Fruit fly (Drosophila melanogaster) whole organism, prepupa: Measurements from ENCODE around the gene CG14684.

ENCODE experiments used
- Blimp-1 ChIP-seq: fragments of 200-800 bp; sonication (Bioruptor generic); optimal IDR thresholded peaks from 3 replicates; lab custom pipeline; 2017; ENCODE audit warnings: missing biosample characterization, missing genetic modification characterization, mild to moderate bottlenecking, moderate library complexity, missing genetic modification reagents
- CG10669 ChIP-seq: fragments of 200-800 bp; sonication (Bioruptor generic); optimal IDR thresholded peaks from 3 replicates; lab custom pipeline; 2018; ENCODE audit warnings: missing biosample characterization, mild to moderate bottlenecking, missing genetic modification characterization, moderate library complexity
- CG11902 ChIP-seq: fragments of 200-800 bp; sonication (Bioruptor generic); optimal IDR thresholded peaks from 3 replicates; lab custom pipeline; 2016; ENCODE audit warnings: missing biosample characterization, missing genetic modification characterization
- CG16779 ChIP-seq: fragments of 200-800 bp; sonication (Bioruptor generic); optimal IDR thresholded peaks from 3 replicates; lab custom pipeline; 2017; ENCODE audit warnings: missing biosample characterization, mild to moderate bottlenecking, missing genetic modification characterization
- CG3032 ChIP-seq: fragments of 200-800 bp; optimal IDR thresholded peaks from 2 replicates; lab custom pipeline; 2019; ENCODE audit warnings: missing biosample characterization, mild to moderate bottlenecking, missing genetic modification characterization, moderate library complexity
- CG32006 ChIP-seq: fragments of 200-800 bp; sonication (Bioruptor generic); optimal IDR thresholded peaks from 3 replicates; lab custom pipeline; 2017; ENCODE audit warnings: missing biosample characterization, mild to moderate bottlenecking, missing genetic modification characterization
- CG4318 ChIP-seq: fragments of 200-800 bp; sonication (Bioruptor generic); optimal IDR thresholded peaks from 3 replicates; lab custom pipeline; 2017; ENCODE audit warnings: missing biosample characterization, mild to moderate bottlenecking, missing genetic modification characterization
- CG6808 ChIP-seq: fragments of 200-800 bp; sonication (Bioruptor generic); optimal IDR thresholded peaks from 3 replicates; lab custom pipeline; 2017; ENCODE audit warnings: missing biosample characterization, missing genetic modification characterization, mild to moderate bottlenecking, moderate library complexity, missing genetic modification reagents
- CG8632 ChIP-seq: fragments of 200-800 bp; sonication (Bioruptor generic); optimal IDR thresholded peaks from 3 replicates; lab custom pipeline; 2016; ENCODE audit warnings: missing biosample characterization, missing genetic modification characterization
- CG9139 ChIP-seq: fragments of 200-800 bp; sonication (Bioruptor generic); optimal IDR thresholded peaks from 3 replicates; lab custom pipeline; 2017; ENCODE audit warnings: missing biosample characterization, mild to moderate bottlenecking, missing genetic modification characterization
- Eip75B ChIP-seq: fragments of 200-800 bp; sonication (Bioruptor generic); optimal IDR thresholded peaks from 3 replicates; lab custom pipeline; 2016; ENCODE audit warnings: missing biosample characterization, missing genetic modification characterization
- Eip78C ChIP-seq: fragments of 200-800 bp; sonication (Bioruptor generic); peaks from one replicate; lab custom pipeline; 2016; ENCODE audit warnings: missing biosample characterization, missing genetic modification characterization
- Eip93F ChIP-seq: fragments of 200-800 bp; sonication (Bioruptor generic); optimal IDR thresholded peaks from 2 replicates; lab custom pipeline; 2016; ENCODE audit warnings: missing biosample characterization, mild to moderate bottlenecking, missing genetic modification characterization
- Ets21C ChIP-seq: fragments of 200-800 bp; sonication (Bioruptor generic); optimal IDR thresholded peaks from 3 replicates; lab custom pipeline; 2016; ENCODE audit warnings: missing biosample characterization, missing genetic modification characterization
- Ets96B ChIP-seq: fragments of 200-800 bp; optimal IDR thresholded peaks from 2 replicates; lab custom pipeline; 2019; ENCODE audit warnings: missing biosample characterization, mild to moderate bottlenecking, missing genetic modification characterization, moderate library complexity
- Gug ChIP-seq: fragments of 200-800 bp; sonication (Bioruptor generic); IDR thresholded peaks from 2 replicates; pipeline ENCODE4 v1.3.6; 2022; ENCODE audit warnings: missing biosample characterization, missing genetic modification characterization
- Hr4 ChIP-seq: fragments of 200-800 bp; sonication (Bioruptor generic); optimal IDR thresholded peaks from 3 replicates; lab custom pipeline; 2016; ENCODE audit warnings: missing biosample characterization, missing genetic modification characterization
- Lpt ChIP-seq: fragments of 200-800 bp; sonication (Bioruptor generic); optimal IDR thresholded peaks from 3 replicates; lab custom pipeline; 2016; ENCODE audit warnings: missing biosample characterization, missing genetic modification characterization
- Met ChIP-seq: fragments of 200-800 bp; sonication (Bioruptor generic); optimal IDR thresholded peaks from 3 replicates; lab custom pipeline; 2016; ENCODE audit warnings: missing biosample characterization, missing genetic modification characterization
- Smox ChIP-seq: fragments of 200-800 bp; sonication (Bioruptor generic); optimal IDR thresholded peaks from 3 replicates; lab custom pipeline; 2016; ENCODE audit warnings: missing biosample characterization, missing genetic modification characterization
- Sox15 ChIP-seq: fragments of 200-800 bp; sonication (Bioruptor generic); optimal IDR thresholded peaks from 3 replicates; lab custom pipeline; 2016; ENCODE audit warnings: missing biosample characterization, missing genetic modification characterization
- achi ChIP-seq: fragments of 200-800 bp; sonication (Bioruptor generic); optimal IDR thresholded peaks from 3 replicates; lab custom pipeline; 2016; ENCODE audit warnings: missing biosample characterization, missing genetic modification characterization
- cyc ChIP-seq: fragments of 200-800 bp; sonication (Bioruptor generic); optimal IDR thresholded peaks from 3 replicates; lab custom pipeline; 2016; ENCODE audit warnings: missing biosample characterization, missing genetic modification characterization
- dsx ChIP-seq: fragments of 200-800 bp; optimal IDR thresholded peaks from 3 replicates; lab custom pipeline; 2019; ENCODE audit warnings: missing biosample characterization, mild to moderate bottlenecking, missing genetic modification characterization, moderate library complexity; ENCODE audit not compliant: poor library complexity, severe bottlenecking
- eg ChIP-seq: fragments of 200-800 bp; sonication (Bioruptor generic); IDR thresholded peaks from 3 replicates; pipeline ENCODE4 v1.3.6; 2022; ENCODE audit warnings: missing biosample characterization, missing genetic modification characterization
- esn ChIP-seq: fragments of 200-800 bp; sonication (Bioruptor generic); optimal IDR thresholded peaks from 2 replicates; lab custom pipeline; 2016; ENCODE audit warnings: missing biosample characterization, mild to moderate bottlenecking, missing genetic modification characterization, moderate library complexity
- fd59A ChIP-seq: fragments of 200-800 bp; sonication (Bioruptor generic); optimal IDR thresholded peaks from 2 replicates; lab custom pipeline; 2017; ENCODE audit warnings: missing biosample characterization, mild to moderate bottlenecking, missing genetic modification characterization, missing genetic modification reagents
- fd85E ChIP-seq: fragments of 200-800 bp; sonication (Bioruptor generic); optimal IDR thresholded peaks from 3 replicates; lab custom pipeline; 2016; ENCODE audit warnings: missing biosample characterization, missing genetic modification characterization
- pdm3 ChIP-seq: fragments of 200-800 bp; sonication (Bioruptor generic); optimal IDR thresholded peaks from 3 replicates; lab custom pipeline; 2016; ENCODE audit warnings: missing biosample characterization, missing genetic modification characterization
- salr ChIP-seq, 2 experiments: fragments of 200-800 bp; sonication (Bioruptor generic); optimal IDR thresholded peaks; 3 replicates each; lab custom pipeline; 2016 to 2018; ENCODE audit warnings: missing biosample characterization in 2 of 2, missing genetic modification characterization in 2 of 2, mild to moderate bottlenecking in 1 of 2
- spab ChIP-seq: fragments of 200-800 bp; sonication (Bioruptor generic); optimal IDR thresholded peaks from 2 replicates; lab custom pipeline; 2017; ENCODE audit warnings: missing biosample characterization, mild to moderate bottlenecking, missing genetic modification characterization, missing genetic modification reagents
- ss ChIP-seq, 2 experiments: fragments of 200-800 bp; sonication (Bioruptor generic); optimal IDR thresholded peaks; 2 replicates in 1 of 2; 3 replicates in 1 of 2; lab custom pipeline; 2017 to 2018; ENCODE audit warnings: mild to moderate bottlenecking in 2 of 2, missing biosample characterization in 2 of 2, missing genetic modification characterization in 2 of 2, moderate library complexity in 1 of 2
- svp ChIP-seq: fragments of 200-800 bp; sonication (Bioruptor generic); peaks from one replicate; lab custom pipeline; 2016; ENCODE audit warnings: missing biosample characterization, missing genetic modification characterization
- topi ChIP-seq: fragments of 200-800 bp; sonication (Bioruptor generic); optimal IDR thresholded peaks from 3 replicates; lab custom pipeline; 2016; ENCODE audit warnings: missing biosample characterization, missing genetic modification characterization
- vri ChIP-seq: fragments of 200-800 bp; sonication (Bioruptor generic); optimal IDR thresholded peaks from 3 replicates; lab custom pipeline; 2016; ENCODE audit warnings: missing biosample characterization, mild to moderate bottlenecking, missing genetic modification characterization

Gene CG14684

dm6 chr3R:10684284-10684683 lies 22.5 kb upstream of the CG14684 start (continued):
- TF ChIP-seq CG16779: no peak
- peak; percentile 33 for TF ChIP-seq Smox (GFP tag; lab: Kevin White, UChicago)
- no peak for TF ChIP-seq Ets21C (GFP tag; lab: Kevin White, UChicago)
- TF ChIP-seq Eip93F: no peak
- peak; percentile 62 for TF ChIP-seq svp
- TF ChIP-seq Eip75B: peak; percentile 31
- no peak for TF ChIP-seq Blimp-1 (GFP tag; lab: Kevin White, UChicago)
- no peak for TF ChIP-seq CG9139 (GFP tag; lab: Kevin White, UChicago)
- TF ChIP-seq Met (GFP tag; lab: Kevin White, UChicago): peak; percentile 49
- TF ChIP-seq Gug (GFP tag; lab: Robert Waterston, UW): peak; percentile 40; the same call in 1 of the 2 replicates
- no peak for TF ChIP-seq CG10669 (GFP tag; lab: Kevin White, UChicago)

- no peak for TF ChIP-seq Blimp-1 (GFP tag; lab: Kevin White, UChicago)
- no peak for TF ChIP-seq CG11902 (GFP tag; lab: Kevin White, UChicago)
- peak; percentile 50 for TF ChIP-seq Eip78C
- TF ChIP-seq Ets21C (GFP tag; lab: Kevin White, UChicago): no peak
- no peak for TF ChIP-seq vri
- no peak for TF ChIP-seq Hr4 (GFP tag; lab: Kevin White, UChicago)
- peak; percentile 13 for TF ChIP-seq esn (GFP tag; lab: Kevin White, UChicago)
- peak in 1 of 2 experiments; percentile 18 for TF ChIP-seq ss (GFP tag; optimal IDR thresholded peaks at IDR 0.05; lab: Kevin White, UChicago)
- peak; percentile 8 for TF ChIP-seq CG16779
- no peak for TF ChIP-seq Sox15 (GFP tag; lab: Kevin White, UChicago)
- no peak for TF ChIP-seq cyc (GFP tag; lab: Kevin White, UChicago)
- peak; percentile 61; the same call in 2 of the 3 replicates for TF ChIP-seq eg (GFP tag; lab: Robert Waterston, UW)
- TF ChIP-seq Lpt (GFP tag; lab: Kevin White, UChicago): peak; percentile 25
- TF ChIP-seq fd59A: no peak
- no peak for TF ChIP-seq CG3032
- TF ChIP-seq salr (GFP tag; optimal IDR thresholded peaks at IDR 0.05; lab: Kevin White, UChicago): no peak
- TF ChIP-seq dsx (GFP tag; lab: Kevin White, UChicago): peak; percentile 98
- no peak for TF ChIP-seq CG8632 (GFP tag; lab: Kevin White, UChicago)
Observed at dm6 chr3R:10686307-10687094, 20.3 kb upstream of the CG14684 start, which contains the start of gene Skel. TSS of gene Skel (plus strand) at chr3R:10686943.

dm6 chr3R:10687312-10687711 lies 19.5 kb upstream of the CG14684 start:
- no peak for TF ChIP-seq Sox15 (GFP tag; lab: Kevin White, UChicago)
- TF ChIP-seq CG6808 (GFP tag; lab: Kevin White, UChicago): no peak
- TF ChIP-seq ss (GFP tag; optimal IDR thresholded peaks at IDR 0.05; lab: Kevin White, UChicago): no peak
- TF ChIP-seq fd85E: no peak
- TF ChIP-seq achi: no peak
- TF ChIP-seq Hr4 (GFP tag; lab: Kevin White, UChicago): no peak
- TF ChIP-seq CG4318 (GFP tag; lab: Kevin White, UChicago): no peak
- TF ChIP-seq Eip78C: no peak
- TF ChIP-seq pdm3 (GFP tag; lab: Kevin White, UChicago): no peak
- TF ChIP-seq Ets96B (tag; lab: Kevin White, UChicago): no peak
- TF ChIP-seq topi: no peak
- no peak for TF ChIP-seq vri
- TF ChIP-seq CG32006 (GFP tag; lab: Kevin White, UChicago): no peak
- no peak for TF ChIP-seq Smox (GFP tag; lab: Kevin White, UChicago)
- no peak for TF ChIP-seq Gug (GFP tag; lab: Robert Waterston, UW)
- no peak for TF ChIP-seq spab (GFP tag; lab: Kevin White, UChicago)
